Worm (Caenorhabditis elegans): ENCODE results near the gene clec-263.

DNA sequence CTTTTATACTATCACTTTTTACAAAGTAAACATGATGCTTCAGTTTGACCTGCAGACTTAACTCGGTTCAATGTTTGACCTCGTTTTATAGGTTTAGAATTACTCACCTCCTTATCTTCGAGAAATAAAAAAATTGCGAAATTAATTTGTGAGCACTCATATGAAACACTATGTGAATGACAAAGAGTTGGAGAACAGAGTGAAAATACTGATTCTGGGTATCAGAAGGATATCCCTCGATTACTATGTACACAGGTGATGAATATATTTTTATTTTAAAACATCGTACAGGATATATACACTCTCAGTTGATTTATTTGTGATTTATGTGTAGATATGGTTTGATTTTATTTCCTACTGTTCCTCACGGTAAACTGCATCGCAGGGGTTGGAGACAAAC is 18.2 kb upstream of the clec-263 start, which contains the start of gene Y38H6C.23:
- no peak for TF ChIP-seq F49E8.2 (tag; optimal IDR thresholded peaks at IDR 0.05; ENCODE audit: borderline replicate concordance)
- TF ChIP-seq unc-39 (tag; optimal IDR thresholded peaks at IDR 0.05) = no peak
- TF ChIP-seq ZK337.2 (GFP tag; IDR thresholded peaks at IDR 0.05) = no peak
- no peak for TF ChIP-seq hlh-11 (tag; optimal IDR thresholded peaks at IDR 0.05)
- TF ChIP-seq lir-3 (tag; optimal IDR thresholded peaks at IDR 0.05) = no peak
- TF ChIP-seq lsy-2 (tag; optimal IDR thresholded peaks at IDR 0.05) = no peak
- TF ChIP-seq lin-13 (GFP tag; optimal IDR thresholded peaks at IDR 0.05) = no peak

All from whole organism, L4 larva.